Fruit fly (Drosophila melanogaster) whole organism, embryonic: ENCODE results near the gene f-cup.

ENCODE experiments used
- CG2202 ChIP-seq: fragments of 200-800 bp; sonication (Bioruptor generic); optimal IDR thresholded peaks from 2 replicates; lab custom pipeline; 2018; ENCODE audit warnings: missing biosample characterization, mild to moderate bottlenecking, missing genetic modification characterization
- CG4707 ChIP-seq: fragments of 200-800 bp; sonication (Bioruptor generic); optimal IDR thresholded peaks from 2 replicates; lab custom pipeline; 2018; ENCODE audit warnings: missing biosample characterization, mild to moderate bottlenecking, missing genetic modification characterization, moderate library complexity
- CG6854 ChIP-seq: fragments of 200-800 bp; sonication (Bioruptor generic); optimal IDR thresholded peaks from 3 replicates; lab custom pipeline; 2017; ENCODE audit warnings: missing biosample characterization, mild to moderate bottlenecking, missing genetic modification characterization
- Dbx ChIP-seq: fragments of 200-800 bp; sonication (Bioruptor generic); IDR thresholded peaks from 3 replicates; pipeline ENCODE4 v1.3.6; 2022; ENCODE audit warnings: missing biosample characterization, missing genetic modification characterization
- E2f2 ChIP-seq: fragments of 200-800 bp; sonication (Bioruptor generic); IDR thresholded peaks from 2 replicates; pipeline ENCODE4 v1.3.6; 2022; ENCODE audit warnings: missing biosample characterization, missing genetic modification characterization
- MTF-1 ChIP-seq: fragments of 200-800 bp; sonication (Bioruptor generic); optimal IDR thresholded peaks from 2 replicates; lab custom pipeline; 2018; ENCODE audit warnings: missing biosample characterization, mild to moderate bottlenecking, missing genetic modification characterization, borderline replicate concordance
- Sin3A ChIP-seq: fragments of >200 bp; optimal IDR thresholded peaks from 2 replicates; lab custom pipeline; 2018
- insv ChIP-seq, 2 experiments: fragments of 200-800 bp; sonication (Bioruptor generic); optimal IDR thresholded peaks; 3 replicates each; lab custom pipeline; 2016 to 2018; ENCODE audit warnings: missing biosample characterization in 2 of 2, missing genetic modification characterization in 2 of 2
- sna ChIP-seq: fragments of 200-800 bp; sonication (Bioruptor generic); IDR thresholded peaks from 2 replicates; pipeline ENCODE4 v1.3.6; 2022; ENCODE audit warnings: missing biosample characterization, missing genetic modification characterization; ENCODE audit not compliant: partially characterized antibody
- sqz ChIP-seq: fragments of 200-800 bp; sonication (Bioruptor generic); optimal IDR thresholded peaks from 3 replicates; lab custom pipeline; 2018; ENCODE audit warnings: missing biosample characterization, mild to moderate bottlenecking, missing genetic modification characterization
- tna ChIP-seq: fragments of 200-800 bp; sonication (Bioruptor generic); IDR thresholded peaks from 2 replicates; pipeline ENCODE4 v1.3.6; 2022; ENCODE audit warnings: missing biosample characterization, missing genetic modification characterization; ENCODE audit not compliant: partially characterized antibody

dm6 chr3R:13700192-13700591, 446 bp downstream of the f-cup start, which contains the start of gene ninaB:
- TF ChIP-seq Sin3A (lab: Kevin White, UChicago) (no peak), E2f2 (no peak), MTF-1 (GFP tag; lab: Kevin White, UChicago) (no peak), CG6854 (no peak), sna (GFP tag; lab: Robert Waterston, UW) (no peak), sqz (GFP tag; lab: Kevin White, UChicago) (no peak), Dbx (GFP tag; lab: Robert Waterston, UW) (no peak), insv (GFP tag; optimal IDR thresholded peaks at IDR 0.05; lab: Kevin White, UChicago) (no peak), tna (GFP tag; lab: Robert Waterston, UW) (no peak), CG2202 (tag; lab: Kevin White, UChicago) (no peak), CG4707 (GFP tag; lab: Kevin White, UChicago) (no peak)
